Fruit fly (Drosophila melanogaster) Kc167 (cell line): ENCODE measurements around the gene CG3823.

Experiments used
- Myc ChIP-seq: fragments of >200 bp; optimal IDR thresholded peaks from 2 replicates; lab custom pipeline; 2017; ENCODE audit warnings: missing external identifiers
- insv ChIP-seq: fragments of >200 bp; optimal IDR thresholded peaks from 3 replicates; lab custom pipeline; 2018; ENCODE audit warnings: missing external identifiers
- psq ChIP-seq: fragments of >200 bp; optimal IDR thresholded peaks from 2 replicates; lab custom pipeline; 2017; ENCODE audit warnings: missing external identifiers

DNA sequence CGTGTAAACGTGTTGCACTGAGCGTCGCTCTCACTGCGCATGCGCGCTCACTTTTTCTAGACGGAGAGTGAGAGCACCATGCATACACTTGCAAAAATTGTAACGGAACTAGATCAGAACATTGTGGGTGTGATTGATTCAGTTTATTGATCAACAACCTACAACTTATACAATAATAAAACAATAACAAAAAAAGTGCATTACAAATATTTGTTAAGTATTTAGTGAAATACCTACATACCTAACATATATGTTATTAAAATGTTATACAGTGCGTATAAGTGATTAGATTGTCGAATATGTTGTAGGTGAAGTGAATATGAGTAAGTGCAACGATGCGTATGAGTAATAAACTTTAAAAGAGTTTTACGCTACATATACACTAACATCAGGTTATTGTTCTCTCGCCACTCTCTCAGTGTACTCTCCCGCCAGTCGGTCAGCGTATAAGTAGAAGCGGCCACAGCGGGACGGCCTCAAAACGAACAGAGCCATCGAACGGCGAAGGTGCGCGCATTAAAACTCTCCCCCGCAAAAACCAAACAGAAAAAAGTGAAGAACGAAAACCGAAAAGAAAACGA is 26.7 kb downstream of the CG3823 start, which contains the start of gene CG42240:
- no peak for TF ChIP-seq psq (lab: Kevin White, UChicago)
- no peak for TF ChIP-seq insv (lab: Kevin White, UChicago)
- TF ChIP-seq Myc (lab: Kevin White, UChicago), result no peak
